Worm (Caenorhabditis elegans) whole organism, L1 larva: Measurements from ENCODE around the gene R31.2.

Source experiments
- F16B12.6 ChIP-seq: fragments of 150-350 bp; optimal IDR thresholded peaks from 2 replicates; lab custom pipeline; 2014; ENCODE audit warnings: missing biosample characterization, missing genetic modification characterization
- Y116A8C.19 ChIP-seq: sonication (generic microtip); optimal IDR thresholded peaks from 2 replicates; lab custom pipeline; 2016; ENCODE audit warnings: missing compliant biosample characterization, missing genetic modification characterization, borderline replicate concordance
- aha-1 ChIP-seq: fragments of 150-350 bp; optimal IDR thresholded peaks from 2 replicates; lab custom pipeline; 2014; ENCODE audit warnings: missing biosample characterization, missing genetic modification characterization
- alr-1 ChIP-seq: fragments of 200-800 bp; sonication (Bioruptor generic); optimal IDR thresholded peaks from 2 replicates; lab custom pipeline; 2018; ENCODE audit warnings: borderline replicate concordance, mild to moderate bottlenecking, missing genetic modification characterization, missing compliant biosample characterization
- aly-2 ChIP-seq: fragments of 150-350 bp; optimal IDR thresholded peaks from 2 replicates; lab custom pipeline; 2014; ENCODE audit warnings: missing biosample characterization, missing genetic modification characterization
- ama-1 ChIP-seq: fragments of 150-350 bp; optimal IDR thresholded peaks from 2 replicates; lab custom pipeline; 2014
- blmp-1 ChIP-seq: fragments of 150-350 bp; optimal IDR thresholded peaks from 2 replicates; lab custom pipeline; 2014; ENCODE audit warnings: missing biosample characterization, missing genetic modification characterization
- ceh-63 ChIP-seq: fragments of 200-800 bp; sonication (Bioruptor generic); optimal IDR thresholded peaks from 2 replicates; lab custom pipeline; 2018; ENCODE audit warnings: mild to moderate bottlenecking, missing genetic modification characterization, missing compliant biosample characterization
- ceh-88 ChIP-seq: fragments of 200-800 bp; sonication (Bioruptor generic); IDR thresholded peaks from 2 replicates; pipeline ENCODE4 v1.3.6; 2022; ENCODE audit warnings: missing genetic modification characterization, missing compliant biosample characterization
- ceh-90 ChIP-seq: sonication (generic microtip); optimal IDR thresholded peaks from 2 replicates; lab custom pipeline; 2016; ENCODE audit warnings: missing genetic modification characterization, missing compliant biosample characterization
- ces-1 ChIP-seq: fragments of 150-350 bp; optimal IDR thresholded peaks from 2 replicates; lab custom pipeline; 2014; ENCODE audit warnings: missing biosample characterization, missing genetic modification reagents, missing genetic modification characterization
- dpl-1 ChIP-seq, 3 experiments: fragments of 150-350 bp in 2 of 3; sonication (generic microtip) in 1 of 3; optimal IDR thresholded peaks; 2 replicates each; lab custom pipeline; 2014 to 2017; ENCODE audit warnings: missing biosample characterization in 3 of 3, missing genetic modification characterization in 3 of 3, missing genetic modification reagents in 3 of 3
- efl-1 ChIP-seq, 4 experiments: fragments of 150-350 bp; optimal IDR thresholded peaks in 3 of 4; peaks in 1 of 4; 1 replicate in 1 of 4; 2 replicates in 3 of 4; lab custom pipeline; 2014; ENCODE audit warnings: missing biosample characterization in 2 of 4, missing genetic modification characterization in 2 of 4, missing genetic modification reagents in 2 of 4
- egl-13 ChIP-seq: sonication (generic microtip); optimal IDR thresholded peaks from 2 replicates; lab custom pipeline; 2016; ENCODE audit warnings: missing genotype, missing genetic modification reagents, missing genetic modification characterization, missing compliant biosample characterization
- elt-2 ChIP-seq: sonication (generic microtip); optimal IDR thresholded peaks from 2 replicates; lab custom pipeline; 2016; ENCODE audit warnings: missing genetic modification characterization, mild to moderate bottlenecking, inconsistent platforms, missing compliant biosample characterization, missing genetic modification reagents
- elt-3 ChIP-seq, 6 experiments: fragments of 150-350 bp in 1 of 6; sonication (generic microtip); optimal IDR thresholded peaks; 2 replicates each; lab custom pipeline; 2017 to 2018; ENCODE audit warnings: missing biosample characterization in 6 of 6, missing genetic modification characterization in 6 of 6, inconsistent platforms in 1 of 6
- ets-5 ChIP-seq: fragments of 200-800 bp; sonication (Bioruptor generic); IDR thresholded peaks from 2 replicates; pipeline ENCODE4 v1.3.6; 2022; ENCODE audit warnings: missing genetic modification characterization, missing compliant biosample characterization
- fkh-4 ChIP-seq: sonication (generic microtip); optimal IDR thresholded peaks from 2 replicates; lab custom pipeline; 2016; ENCODE audit warnings: missing compliant biosample characterization, missing genetic modification characterization, borderline replicate concordance
- fkh-8 ChIP-seq: sonication (generic microtip); optimal IDR thresholded peaks from 2 replicates; lab custom pipeline; 2016; ENCODE audit warnings: mild to moderate bottlenecking, missing genetic modification characterization, missing compliant biosample characterization
- irx-1 ChIP-seq: sonication (generic microtip); optimal IDR thresholded peaks from 2 replicates; lab custom pipeline; 2016; ENCODE audit warnings: missing genetic modification characterization, missing compliant biosample characterization
- isw-1 ChIP-seq: fragments of 200-800 bp; sonication (Bioruptor generic); IDR thresholded peaks from 2 replicates; pipeline ENCODE4 v1.3.6; 2022; ENCODE audit warnings: missing genetic modification characterization, missing compliant biosample characterization
- jun-1 ChIP-seq: fragments of 150-350 bp; optimal IDR thresholded peaks from 2 replicates; lab custom pipeline; 2014; ENCODE audit warnings: missing biosample characterization, missing genetic modification reagents, missing genetic modification characterization
- lin-13 ChIP-seq: fragments of 150-350 bp; optimal IDR thresholded peaks from 2 replicates; lab custom pipeline; 2014; ENCODE audit warnings: missing biosample characterization, missing genetic modification reagents, missing genetic modification characterization
- lin-14 ChIP-seq: fragments of 200-800 bp; sonication (Bioruptor generic); optimal IDR thresholded peaks from 2 replicates; lab custom pipeline; 2018; ENCODE audit warnings: mild to moderate bottlenecking, missing genetic modification characterization, moderate library complexity, missing compliant biosample characterization
- lin-15B ChIP-seq: fragments of 150-350 bp; sonication (generic microtip); optimal IDR thresholded peaks from 3 replicates; lab custom pipeline; 2014; ENCODE audit warnings: missing biosample characterization, missing genetic modification characterization
- lin-35 ChIP-seq, 2 experiments: fragments of 150-350 bp; optimal IDR thresholded peaks; 2 replicates each; lab custom pipeline; 2014; ENCODE audit warnings: missing biosample characterization in 2 of 2, missing genetic modification characterization in 2 of 2, missing genetic modification reagents in 2 of 2
- lin-39 ChIP-seq: fragments of 150-350 bp; optimal IDR thresholded peaks from 2 replicates; lab custom pipeline; 2014; ENCODE audit warnings: missing biosample characterization, missing genetic modification reagents, missing genetic modification characterization
- lir-3 ChIP-seq: sonication (generic microtip); optimal IDR thresholded peaks from 2 replicates; lab custom pipeline; 2016; ENCODE audit warnings: mild to moderate bottlenecking, missing genetic modification characterization, moderate library complexity, missing compliant biosample characterization; ENCODE audit not compliant: poor library complexity
- lsy-2 ChIP-seq, 2 experiments: fragments of 150-350 bp; optimal IDR thresholded peaks; 2 replicates each; lab custom pipeline; 2014; ENCODE audit warnings: missing biosample characterization in 2 of 2, missing genetic modification characterization in 2 of 2
- mdl-1 ChIP-seq, 2 experiments: fragments of 150-350 bp; optimal IDR thresholded peaks; 2 replicates each; lab custom pipeline; 2014 to 2017; ENCODE audit warnings: missing biosample characterization in 2 of 2, missing genetic modification characterization in 2 of 2, inconsistent platforms in 1 of 2
- mef-2 ChIP-seq: fragments of 150-350 bp; optimal IDR thresholded peaks from 2 replicates; lab custom pipeline; 2014; ENCODE audit warnings: missing biosample characterization, missing genetic modification characterization
- mep-1 ChIP-seq: fragments of 150-350 bp; optimal IDR thresholded peaks from 2 replicates; lab custom pipeline; 2014; ENCODE audit warnings: missing biosample characterization, missing genetic modification characterization
- nhr-11 ChIP-seq: fragments of 150-350 bp; optimal IDR thresholded peaks from 2 replicates; lab custom pipeline; 2014; ENCODE audit warnings: missing biosample characterization, missing genetic modification characterization
- nhr-19 ChIP-seq: fragments of 200-800 bp; sonication (Bioruptor generic); conservative IDR thresholded peaks from 2 replicates; pipeline ENCODE4 v1.3.6; 2022; ENCODE audit warnings: missing genetic modification characterization, missing compliant biosample characterization
- nhr-237 ChIP-seq: fragments of 150-350 bp; optimal IDR thresholded peaks from 2 replicates; lab custom pipeline; 2014; ENCODE audit warnings: missing biosample characterization, missing genetic modification characterization
- nhr-28 ChIP-seq: fragments of 150-350 bp; optimal IDR thresholded peaks from 2 replicates; lab custom pipeline; 2014; ENCODE audit warnings: missing biosample characterization, missing genetic modification characterization
- nhr-47 ChIP-seq: sonication (generic microtip); optimal IDR thresholded peaks from 2 replicates; lab custom pipeline; 2016; ENCODE audit warnings: mild to moderate bottlenecking, missing genetic modification characterization, moderate library complexity, missing compliant biosample characterization
- nhr-71 ChIP-seq: sonication (generic microtip); optimal IDR thresholded peaks from 2 replicates; lab custom pipeline; 2016; ENCODE audit warnings: mild to moderate bottlenecking, missing genetic modification characterization, moderate library complexity, missing compliant biosample characterization
- nhr-76 ChIP-seq: sonication (generic microtip); optimal IDR thresholded peaks from 2 replicates; lab custom pipeline; 2017; ENCODE audit warnings: missing biosample characterization, missing genetic modification characterization
- nhr-84 ChIP-seq: sonication (generic microtip); optimal IDR thresholded peaks from 2 replicates; lab custom pipeline; 2017; ENCODE audit warnings: missing biosample characterization, missing genetic modification characterization
- nhr-85 ChIP-seq: sonication (generic microtip); peaks from one replicate; lab custom pipeline; 2016; ENCODE audit warnings: missing genetic modification characterization, inconsistent platforms, missing compliant biosample characterization
- nhr-90 ChIP-seq: sonication (generic microtip); optimal IDR thresholded peaks from 2 replicates; lab custom pipeline; 2016; ENCODE audit warnings: mild to moderate bottlenecking, missing genetic modification characterization, missing compliant biosample characterization; ENCODE audit not compliant: poor library complexity
- pqm-1 ChIP-seq: sonication (generic microtip); optimal IDR thresholded peaks from 3 replicates; lab custom pipeline; 2017; ENCODE audit warnings: missing biosample characterization, missing genetic modification characterization
- skn-1 ChIP-seq: fragments of 150-350 bp; optimal IDR thresholded peaks from 2 replicates; lab custom pipeline; 2014; ENCODE audit warnings: missing biosample characterization, missing genetic modification characterization
- sptf-1 ChIP-seq: fragments of 150-350 bp; optimal IDR thresholded peaks from 2 replicates; lab custom pipeline; 2014; ENCODE audit warnings: missing biosample characterization, missing genetic modification characterization
- swsn-7 ChIP-seq: sonication (generic microtip); optimal IDR thresholded peaks from 2 replicates; lab custom pipeline; 2016; ENCODE audit warnings: missing genetic modification characterization, missing compliant biosample characterization
- tbx-2 ChIP-seq: sonication (generic microtip); optimal IDR thresholded peaks from 2 replicates; lab custom pipeline; 2016; ENCODE audit warnings: missing genetic modification characterization, missing compliant biosample characterization
- tlp-1 ChIP-seq: fragments of 150-350 bp; optimal IDR thresholded peaks from 2 replicates; lab custom pipeline; 2014; ENCODE audit warnings: missing biosample characterization, missing genetic modification characterization
- unc-130 ChIP-seq: fragments of 150-350 bp; optimal IDR thresholded peaks from 2 replicates; lab custom pipeline; 2017; ENCODE audit warnings: missing biosample characterization, missing genetic modification characterization, inconsistent platforms
- unc-86 ChIP-seq: sonication (generic microtip); optimal IDR thresholded peaks from 2 replicates; lab custom pipeline; 2016; ENCODE audit warnings: missing genetic modification characterization, missing compliant biosample characterization
- unc-98 ChIP-seq: fragments of 200-800 bp; sonication (Bioruptor generic); IDR thresholded peaks from 2 replicates; pipeline ENCODE4 v1.3.6; 2022; ENCODE audit warnings: missing genetic modification characterization, missing compliant biosample characterization
- vab-15 ChIP-seq: sonication (generic microtip); optimal IDR thresholded peaks from 2 replicates; lab custom pipeline; 2017; ENCODE audit warnings: missing genotype, mild to moderate bottlenecking, missing genetic modification characterization, missing compliant biosample characterization
- xbp-1 ChIP-seq: sonication (generic microtip); optimal IDR thresholded peaks from 2 replicates; lab custom pipeline; 2016; ENCODE audit warnings: missing genetic modification characterization, missing compliant biosample characterization
- zip-4 ChIP-seq: fragments of 200-800 bp; sonication (Bioruptor generic); optimal IDR thresholded peaks from 2 replicates; lab custom pipeline; 2018; ENCODE audit warnings: mild to moderate bottlenecking, missing genetic modification characterization, moderate library complexity, missing compliant biosample characterization

The R31.2 gene

DNA sequence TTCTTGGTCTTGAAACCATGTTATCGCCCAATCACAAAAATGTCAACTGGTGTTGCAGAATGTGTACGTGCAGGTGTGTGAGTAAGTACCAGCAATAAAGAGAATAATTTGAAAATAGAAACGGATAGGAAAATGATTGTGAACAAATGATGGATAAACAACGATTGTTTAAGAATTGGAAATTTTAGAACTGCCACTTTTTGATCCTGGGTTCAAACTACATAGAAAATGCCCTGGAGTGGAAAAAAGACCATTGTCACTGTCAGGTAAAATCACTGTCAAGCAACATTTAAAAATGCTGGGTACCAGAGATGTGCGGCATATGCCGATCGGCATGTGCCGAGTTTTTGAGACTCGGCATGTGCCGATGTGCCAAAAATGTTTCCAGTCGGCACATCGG, 34.2 kb upstream of the R31.2 start (continued):
- TF ChIP-seq isw-1 (GFP tag; lab: Robert Waterston, UW) (no peak), nhr-90 (tag; lab: Kevin White, UChicago) (no peak), xbp-1 (tag; lab: Kevin White, UChicago) (no peak), nhr-28 (tag; lab: Kevin White, UChicago) (no peak), jun-1 (tag; lab: Kevin White, UChicago) (no peak), dpl-1 (GFP tag; optimal IDR thresholded peaks at IDR 0.05; lab: Kevin White, UChicago) (no peak), ama-1 (lab: Kevin White, UChicago) (no peak), nhr-237 (tag; lab: Kevin White, UChicago) (no peak), lin-15B (tag; lab: Kevin White, UChicago) (no peak), ceh-90 (tag; lab: Kevin White, UChicago) (no peak), sptf-1 (tag; lab: Kevin White, UChicago) (no peak), lir-3 (no peak), lin-14 (peak; percentile 49), unc-98 (GFP tag; lab: Robert Waterston, UW) (no peak), lin-35 (GFP tag; optimal IDR thresholded peaks at IDR 0.05; lab: Kevin White, UChicago) (peak in 1 of 2 experiments; percentile 6), nhr-47 (no peak), lin-39 (tag; lab: Kevin White, UChicago) (no peak), elt-2 (tag; lab: Kevin White, UChicago) (no peak), F16B12.6 (no peak), efl-1 (optimal IDR thresholded peaks at IDR 0.05; lab: Kevin White, UChicago) (no peak), efl-1 (GFP tag; optimal IDR thresholded peaks at IDR 0.05 in 1 of 2; lab: Kevin White, UChicago) (no peak), elt-3 (tag; optimal IDR thresholded peaks at IDR 0.05; lab: Kevin White, UChicago) (peak in 2 of 6 experiments; percentile 22 to 36), ceh-63 (GFP tag; lab: Kevin White, UChicago) (no peak), mep-1 (tag; lab: Kevin White, UChicago) (no peak), fkh-8 (tag; lab: Kevin White, UChicago) (no peak), lin-13 (no peak), pqm-1 (tag; lab: Kevin White, UChicago) (no peak), nhr-11 (tag; lab: Kevin White, UChicago) (no peak), egl-13 (no peak), mdl-1 (tag; optimal IDR thresholded peaks at IDR 0.05; lab: Kevin White, UChicago) (no peak), lsy-2 (tag; optimal IDR thresholded peaks at IDR 0.05; lab: Kevin White, UChicago) (peak in 1 of 2 experiments; percentile 15), nhr-76 (tag; lab: Kevin White, UChicago) (no peak), zip-4 (GFP tag; lab: Kevin White, UChicago) (no peak), unc-130 (tag; lab: Kevin White, UChicago) (no peak), ets-5 (GFP tag; lab: Robert Waterston, UW) (no peak), skn-1 (tag; lab: Kevin White, UChicago) (no peak), aly-2 (no peak), nhr-85 (peak; percentile 69), nhr-19 (peak; percentile 33; the same call in 1 of the 2 replicates), ces-1 (no peak), unc-86 (tag; lab: Kevin White, UChicago) (no peak), mef-2 (tag; lab: Kevin White, UChicago) (no peak), alr-1 (tag; lab: Kevin White, UChicago) (no peak), tbx-2 (no peak), blmp-1 (tag; lab: Kevin White, UChicago) (peak; percentile 8), vab-15 (no peak), ceh-88 (GFP tag; lab: Robert Waterston, UW) (no peak), nhr-71 (tag; lab: Kevin White, UChicago) (peak; percentile 46), Y116A8C.19 (no peak), aha-1 (no peak), swsn-7 (tag; lab: Kevin White, UChicago) (no peak), fkh-4 (tag; lab: Kevin White, UChicago) (no peak), irx-1 (tag; lab: Kevin White, UChicago) (no peak), nhr-84 (tag; lab: Kevin White, UChicago) (no peak), tlp-1 (tag; lab: Kevin White, UChicago) (no peak)
